Fruit fly (Drosophila melanogaster) whole organism, embryonic: ENCODE measurements around the gene stv.

Experiments
- B-H1 ChIP-seq: fragments of 200-800 bp; sonication (Bioruptor generic); IDR thresholded peaks from 3 replicates; pipeline ENCODE4 v1.3.6; 2022; ENCODE audit warnings: missing biosample characterization, missing genetic modification characterization
- BEAF-32 ChIP-seq: fragments of 200-800 bp; sonication (Bioruptor generic); optimal IDR thresholded peaks from 3 replicates; lab custom pipeline; 2017; ENCODE audit warnings: missing biosample characterization, missing genetic modification characterization, mild to moderate bottlenecking, moderate library complexity, missing genetic modification reagents
- CG12071 ChIP-seq: fragments of 200-800 bp; sonication (Bioruptor generic); optimal IDR thresholded peaks from 3 replicates; lab custom pipeline; 2018; ENCODE audit warnings: missing biosample characterization, mild to moderate bottlenecking, missing genetic modification characterization
- CG12391 ChIP-seq: fragments of 200-800 bp; sonication (Bioruptor generic); optimal IDR thresholded peaks from 3 replicates; lab custom pipeline; 2018; ENCODE audit warnings: missing biosample characterization, mild to moderate bottlenecking, missing genetic modification characterization, moderate library complexity
- CG13123 ChIP-seq: fragments of 200-800 bp; sonication (Bioruptor generic); optimal IDR thresholded peaks from 2 replicates; lab custom pipeline; 2016; ENCODE audit warnings: missing biosample characterization, missing genetic modification characterization
- CG15601 ChIP-seq: fragments of 200-800 bp; sonication (Bioruptor generic); optimal IDR thresholded peaks from 3 replicates; lab custom pipeline; 2019; ENCODE audit warnings: missing biosample characterization, mild to moderate bottlenecking, missing genetic modification characterization, moderate library complexity
- CG16779 ChIP-seq: fragments of 200-800 bp; sonication (Bioruptor generic); IDR thresholded peaks from 2 replicates; pipeline ENCODE4 v1.3.6; 2022; ENCODE audit warnings: missing biosample characterization, missing genetic modification characterization
- CG17359 ChIP-seq: fragments of 200-800 bp; sonication (Bioruptor generic); optimal IDR thresholded peaks from 3 replicates; lab custom pipeline; 2018; ENCODE audit warnings: missing biosample characterization, mild to moderate bottlenecking, missing genetic modification characterization, moderate library complexity
- CG18262 ChIP-seq: fragments of 200-800 bp; optimal IDR thresholded peaks from 3 replicates; lab custom pipeline; 2019; ENCODE audit warnings: missing biosample characterization, mild to moderate bottlenecking, missing genetic modification characterization, moderate library complexity
- CG2116 ChIP-seq: fragments of 200-800 bp; sonication (Bioruptor generic); optimal IDR thresholded peaks from 3 replicates; lab custom pipeline; 2018; ENCODE audit warnings: missing biosample characterization, mild to moderate bottlenecking, missing genetic modification characterization
- CG2678 ChIP-seq: fragments of 200-800 bp; sonication (Bioruptor generic); optimal IDR thresholded peaks from 3 replicates; lab custom pipeline; 2019; ENCODE audit warnings: missing biosample characterization, mild to moderate bottlenecking, missing genetic modification characterization, moderate library complexity
- CG30020 ChIP-seq: fragments of 200-800 bp; optimal IDR thresholded peaks from 2 replicates; lab custom pipeline; 2019; ENCODE audit warnings: missing biosample characterization, mild to moderate bottlenecking, missing genetic modification characterization, moderate library complexity
- CG4404 ChIP-seq: fragments of 200-800 bp; sonication (Bioruptor generic); IDR thresholded peaks from 2 replicates; pipeline ENCODE4 v1.3.6; 2022; ENCODE audit warnings: missing biosample characterization, missing genetic modification characterization
- CG7372 ChIP-seq: fragments of 200-800 bp; sonication (Bioruptor generic); IDR thresholded peaks from 2 replicates; pipeline ENCODE4 v1.3.6; 2022; ENCODE audit warnings: missing biosample characterization, missing genetic modification characterization
- CG8765 ChIP-seq: fragments of 200-800 bp; sonication (Bioruptor generic); IDR thresholded peaks from 2 replicates; pipeline ENCODE4 v1.3.6; 2022; ENCODE audit warnings: missing biosample characterization, missing genetic modification characterization
- D19B ChIP-seq: fragments of 200-800 bp; sonication (Bioruptor generic); optimal IDR thresholded peaks from 2 replicates; lab custom pipeline; 2017; ENCODE audit warnings: missing biosample characterization, mild to moderate bottlenecking, missing genetic modification characterization
- Dll ChIP-seq: fragments of 200-800 bp; sonication (Bioruptor generic); IDR thresholded peaks from 4 replicates; pipeline ENCODE4 v1.3.6; 2022; ENCODE audit warnings: missing biosample characterization, missing genetic modification characterization; ENCODE audit not compliant: partially characterized antibody
- H2.0 ChIP-seq: fragments of 200-800 bp; sonication (Bioruptor generic); IDR thresholded peaks from 2 replicates; pipeline ENCODE4 v1.3.6; 2022; ENCODE audit warnings: missing biosample characterization, missing genetic modification characterization
- HLH3B ChIP-seq: fragments of 200-800 bp; sonication (Bioruptor generic); IDR thresholded peaks from 2 replicates; pipeline ENCODE4 v1.3.6; 2022; ENCODE audit warnings: missing biosample characterization, missing genetic modification characterization
- HLH4C ChIP-seq: fragments of 200-800 bp; sonication (Bioruptor generic); IDR thresholded peaks from 3 replicates; pipeline ENCODE4 v1.3.6; 2022; ENCODE audit warnings: missing biosample characterization, missing genetic modification characterization; ENCODE audit not compliant: partially characterized antibody
- Lpt ChIP-seq: fragments of >200 bp; optimal IDR thresholded peaks from 2 replicates; lab custom pipeline; 2018; ENCODE audit warnings: missing biosample characterization, missing genetic modification characterization
- Meics ChIP-seq: fragments of 200-800 bp; sonication (Bioruptor generic); optimal IDR thresholded peaks from 2 replicates; lab custom pipeline; 2017; ENCODE audit warnings: missing biosample characterization, mild to moderate bottlenecking, missing genetic modification characterization
- Nf-YC ChIP-seq: fragments of 200-800 bp; optimal IDR thresholded peaks from 3 replicates; lab custom pipeline; 2019; ENCODE audit warnings: missing biosample characterization, mild to moderate bottlenecking, missing genetic modification characterization, moderate library complexity
- Oli ChIP-seq: fragments of 200-800 bp; sonication (Bioruptor generic); optimal IDR thresholded peaks from 2 replicates; lab custom pipeline; 2018; ENCODE audit warnings: missing biosample characterization, mild to moderate bottlenecking, missing genetic modification characterization, moderate library complexity
- Ptx1 ChIP-seq: fragments of 200-800 bp; sonication (Bioruptor generic); IDR thresholded peaks from 2 replicates; pipeline ENCODE4 v1.3.6; 2022; ENCODE audit warnings: missing biosample characterization, missing genetic modification characterization
- bbx ChIP-seq: fragments of 200-800 bp; sonication (Bioruptor generic); IDR thresholded peaks from 2 replicates; pipeline ENCODE4 v1.3.6; 2022; ENCODE audit warnings: missing biosample characterization, missing genetic modification characterization; ENCODE audit not compliant: partially characterized antibody
- chif ChIP-seq, 2 experiments: fragments of 200-800 bp; sonication (Bioruptor generic); optimal IDR thresholded peaks; 3 replicates each; lab custom pipeline; 2016; ENCODE audit warnings: missing biosample characterization in 2 of 2, missing genetic modification characterization in 2 of 2
- chm ChIP-seq: fragments of 200-800 bp; sonication (Bioruptor generic); IDR thresholded peaks from 2 replicates; pipeline ENCODE4 v1.3.6; 2022; ENCODE audit warnings: missing biosample characterization, missing genetic modification characterization
- crol ChIP-seq: fragments of 200-800 bp; sonication (Bioruptor generic); IDR thresholded peaks from 2 replicates; pipeline ENCODE4 v1.3.6; 2022; ENCODE audit warnings: missing biosample characterization, missing genetic modification characterization
- fd64A ChIP-seq: fragments of 200-800 bp; sonication (Bioruptor generic); optimal IDR thresholded peaks from 3 replicates; lab custom pipeline; 2018; ENCODE audit warnings: missing biosample characterization, mild to moderate bottlenecking, missing genetic modification characterization
- grn ChIP-seq: fragments of 200-800 bp; sonication (Bioruptor generic); optimal IDR thresholded peaks from 3 replicates; lab custom pipeline; 2017; ENCODE audit warnings: missing biosample characterization, missing genetic modification characterization
- her ChIP-seq: fragments of 200-800 bp; sonication (Bioruptor generic); optimal IDR thresholded peaks from 2 replicates; lab custom pipeline; 2016; ENCODE audit warnings: missing biosample characterization, missing genetic modification characterization
- ind ChIP-seq: fragments of 200-800 bp; sonication (Bioruptor generic); optimal IDR thresholded peaks from 3 replicates; lab custom pipeline; 2016; ENCODE audit warnings: missing biosample characterization, missing genetic modification characterization
- inv ChIP-seq: fragments of 200-800 bp; sonication (Bioruptor generic); IDR thresholded peaks from 2 replicates; pipeline ENCODE4 v1.3.6; 2022; ENCODE audit warnings: missing biosample characterization, missing genetic modification characterization; ENCODE audit not compliant: partially characterized antibody
- kay ChIP-seq: fragments of 200-800 bp; sonication (Bioruptor generic); optimal IDR thresholded peaks from 2 replicates; lab custom pipeline; 2016; ENCODE audit warnings: missing biosample characterization, missing genetic modification characterization
- lab ChIP-seq: fragments of 200-800 bp; sonication (Bioruptor generic); optimal IDR thresholded peaks from 3 replicates; lab custom pipeline; 2017; ENCODE audit warnings: missing biosample characterization, missing genetic modification characterization, mild to moderate bottlenecking, moderate library complexity, missing genetic modification reagents
- nau ChIP-seq: fragments of 200-800 bp; sonication (Bioruptor generic); optimal IDR thresholded peaks from 3 replicates; lab custom pipeline; 2017; ENCODE audit warnings: missing biosample characterization, mild to moderate bottlenecking, missing genetic modification characterization, missing genetic modification reagents
- nerfin-1 ChIP-seq: fragments of 200-800 bp; sonication (Bioruptor generic); optimal IDR thresholded peaks from 3 replicates; lab custom pipeline; 2019; ENCODE audit warnings: missing biosample characterization, mild to moderate bottlenecking, missing genetic modification characterization, moderate library complexity
- nmo ChIP-seq: fragments of 200-800 bp; sonication (Bioruptor generic); optimal IDR thresholded peaks from 2 replicates; lab custom pipeline; 2018; ENCODE audit warnings: missing biosample characterization, mild to moderate bottlenecking, missing genetic modification characterization, moderate library complexity
- onecut ChIP-seq: fragments of 200-800 bp; sonication (Bioruptor generic); IDR thresholded peaks from 2 replicates; pipeline ENCODE4 v1.3.6; 2022; ENCODE audit warnings: missing biosample characterization, missing genetic modification characterization
- pan ChIP-seq, 4 experiments: fragments of >200 bp in 3 of 4; fragments of 200-800 bp in 1 of 4; sonication (Bioruptor generic) in 1 of 4; optimal IDR thresholded peaks in 3 of 4; IDR thresholded peaks in 1 of 4; 2 replicates each; pipeline versions ENCODE4 v1.3.6 to Lab custom; 2017 to 2022; ENCODE audit warnings: missing biosample characterization in 2 of 4, missing genetic modification characterization in 2 of 4, mixed read lengths in 1 of 4
- pzg ChIP-seq: fragments of 200-800 bp; sonication (Bioruptor generic); optimal IDR thresholded peaks from 3 replicates; lab custom pipeline; 2018; ENCODE audit warnings: missing biosample characterization, mild to moderate bottlenecking, missing genetic modification characterization, moderate library complexity
- sens-2 ChIP-seq: fragments of 200-800 bp; sonication (Bioruptor generic); IDR thresholded peaks from 2 replicates; pipeline ENCODE4 v1.3.6; 2022; ENCODE audit warnings: missing biosample characterization, missing genetic modification characterization
- sug ChIP-seq: fragments of 200-800 bp; optimal IDR thresholded peaks from 2 replicates; lab custom pipeline; 2019; ENCODE audit warnings: missing biosample characterization, mild to moderate bottlenecking, missing genetic modification characterization, moderate library complexity
- tap ChIP-seq: fragments of 200-800 bp; optimal IDR thresholded peaks from 3 replicates; lab custom pipeline; 2019; ENCODE audit warnings: missing biosample characterization, mild to moderate bottlenecking, missing genetic modification characterization, moderate library complexity
- toy ChIP-seq: fragments of 200-800 bp; sonication (Bioruptor generic); IDR thresholded peaks from 2 replicates; pipeline ENCODE4 v1.3.6; 2022; ENCODE audit warnings: missing biosample characterization, missing genetic modification characterization
- tup ChIP-seq: fragments of 200-800 bp; sonication (Bioruptor generic); optimal IDR thresholded peaks from 2 replicates; lab custom pipeline; 2016; ENCODE audit warnings: missing biosample characterization, mild to moderate bottlenecking, missing genetic modification characterization, moderate library complexity
- tx ChIP-seq: fragments of 200-800 bp; sonication (Bioruptor generic); optimal IDR thresholded peaks from 2 replicates; lab custom pipeline; 2016; ENCODE audit warnings: missing biosample characterization, missing genetic modification characterization
- yki ChIP-seq: fragments of >200 bp; optimal IDR thresholded peaks from 3 replicates; lab custom pipeline; 2018

stv gene

DNA sequence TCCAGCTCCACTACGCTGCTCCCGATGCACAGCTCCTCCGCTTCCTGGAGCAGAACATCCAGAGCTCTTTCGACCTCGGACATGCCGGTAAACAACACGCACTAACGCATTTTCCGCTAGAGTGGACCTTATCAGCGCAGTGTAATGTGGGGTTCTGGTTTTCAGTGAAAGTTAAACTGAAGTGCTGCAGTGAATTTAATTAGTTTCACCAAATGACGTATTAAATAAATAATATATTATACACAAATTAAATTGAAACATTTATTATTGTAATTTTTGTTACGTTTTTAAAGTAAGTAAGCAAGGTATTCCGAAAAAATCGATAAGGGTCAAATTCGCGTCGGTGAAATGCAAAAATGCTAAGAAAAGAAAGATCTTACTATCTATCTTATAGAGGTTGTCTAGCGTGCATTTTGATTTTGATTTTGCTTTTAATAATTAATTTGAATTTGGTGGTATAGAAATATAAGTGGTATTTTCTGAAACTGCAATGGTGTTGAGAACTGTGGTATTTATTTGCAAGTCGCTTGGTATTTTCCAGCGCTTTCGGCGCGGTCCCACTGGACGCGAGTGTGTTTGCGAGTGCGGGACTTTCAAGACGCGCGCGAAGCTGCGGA, 27.1 kb upstream of the stv start, which contains the start of the genes JMJD7 and CG10738 (continued):
- TF ChIP-seq pzg, result peak; percentile 64
- peak; percentile 6 for TF ChIP-seq kay (GFP tag; lab: Kevin White, UChicago)
- TF ChIP-seq Oli (tag; lab: Kevin White, UChicago), result no peak
- peak; percentile 70 for TF ChIP-seq onecut (GFP tag; lab: Robert Waterston, UW)
- TF ChIP-seq nerfin-1, result no peak
- TF ChIP-seq grn (GFP tag; lab: Kevin White, UChicago), result no peak
- peak; percentile 51 for TF ChIP-seq CG18262 (tag; lab: Kevin White, UChicago)
- no peak for TF ChIP-seq pan (optimal IDR thresholded peaks at IDR 0.05; lab: Kevin White, UChicago)
- TF ChIP-seq pan (GFP tag; optimal IDR thresholded peaks at IDR 0.05 in 1 of 2, IDR thresholded peaks at IDR 0.05 in 1 of 2), result peak in 1 of 2 experiments; percentile 78
- no peak for TF ChIP-seq yki (lab: Kevin White, UChicago)
- peak; percentile 74 for TF ChIP-seq tup (GFP tag; lab: Kevin White, UChicago)
- TF ChIP-seq B-H1, result peak; percentile 56; the same call in 2 of the 3 replicates
- peak; percentile 24; the same call in 1 of the 2 replicates for TF ChIP-seq chm (GFP tag; lab: Robert Waterston, UW)
- peak; percentile 39 for TF ChIP-seq nmo (GFP tag; lab: Kevin White, UChicago)
- TF ChIP-seq BEAF-32 (GFP tag; lab: Kevin White, UChicago), result peak; percentile 5
- TF ChIP-seq chif (GFP tag; optimal IDR thresholded peaks at IDR 0.05; lab: Kevin White, UChicago), result no peak
- TF ChIP-seq her (GFP tag; lab: Kevin White, UChicago), result no peak
- TF ChIP-seq Ptx1 (GFP tag; lab: Robert Waterston, UW), result peak; percentile 63
- no peak for TF ChIP-seq CG13123 (GFP tag; lab: Kevin White, UChicago)
- TF ChIP-seq Dll (GFP tag; lab: Robert Waterston, UW), result no peak
- no peak for TF ChIP-seq crol (GFP tag; lab: Robert Waterston, UW)
- peak; percentile 33; the same call in 1 of the 2 replicates for TF ChIP-seq CG8765 (GFP tag; lab: Robert Waterston, UW)
- TF ChIP-seq ind (GFP tag; lab: Kevin White, UChicago), result peak; percentile 68
- TF ChIP-seq CG4404 (GFP tag; lab: Robert Waterston, UW), result no peak
- peak; percentile 51; the same call in 1 of the 2 replicates for TF ChIP-seq CG16779 (GFP tag; lab: Robert Waterston, UW)
- no peak for TF ChIP-seq CG15601 (tag; lab: Kevin White, UChicago)
- peak; percentile 72 for TF ChIP-seq Meics (GFP tag; lab: Kevin White, UChicago)
- peak; percentile 62 for TF ChIP-seq CG7372
- TF ChIP-seq CG30020, result peak; percentile 58
- no peak for TF ChIP-seq bbx (GFP tag; lab: Robert Waterston, UW)
- TF ChIP-seq HLH4C, result no peak
- peak; percentile 68 for TF ChIP-seq HLH3B (GFP tag; lab: Robert Waterston, UW)
- peak; percentile 68 for TF ChIP-seq tap (tag; lab: Kevin White, UChicago)
- peak; percentile 87 for TF ChIP-seq lab
- TF ChIP-seq sug (tag; lab: Kevin White, UChicago), result peak; percentile 80
- TF ChIP-seq fd64A (GFP tag; lab: Kevin White, UChicago), result no peak
- TF ChIP-seq CG12391 (tag; lab: Kevin White, UChicago), result peak; percentile 32
- TF ChIP-seq sens-2 (GFP tag; lab: Robert Waterston, UW), result peak; percentile 79
- peak; percentile 63 for TF ChIP-seq CG12071 (GFP tag; lab: Kevin White, UChicago)
- TF ChIP-seq Lpt (GFP tag; lab: Kevin White, UChicago), result no peak
- TF ChIP-seq CG2116 (GFP tag; lab: Kevin White, UChicago), result peak; percentile 23
- no peak for TF ChIP-seq nau (GFP tag; lab: Kevin White, UChicago)
- peak; percentile 25; the same call in 1 of the 2 replicates for TF ChIP-seq toy
- peak; percentile 18 for TF ChIP-seq D19B (GFP tag; lab: Kevin White, UChicago)
- TF ChIP-seq Nf-YC (tag; lab: Kevin White, UChicago), result peak; percentile 19
- TF ChIP-seq tx (GFP tag; lab: Kevin White, UChicago), result no peak
- peak; percentile 63 for TF ChIP-seq H2.0
- peak; percentile 47 for TF ChIP-seq CG2678 (tag; lab: Kevin White, UChicago)
- TF ChIP-seq CG17359 (tag; lab: Kevin White, UChicago), result peak; percentile 56
- TF ChIP-seq inv (GFP tag; lab: Robert Waterston, UW), result no peak
